Fruit fly (Drosophila melanogaster) S2 (cell line): ENCODE data around the gene Sgp.

Source experiments
- CG8478 ChIP-seq: fragments of >200 bp; optimal IDR thresholded peaks from 2 replicates; lab custom pipeline; 2018
- CTCF ChIP-seq, 2 experiments: fragments of >200 bp; optimal IDR thresholded peaks; 2 replicates each; lab custom pipeline; 2018

DNA sequence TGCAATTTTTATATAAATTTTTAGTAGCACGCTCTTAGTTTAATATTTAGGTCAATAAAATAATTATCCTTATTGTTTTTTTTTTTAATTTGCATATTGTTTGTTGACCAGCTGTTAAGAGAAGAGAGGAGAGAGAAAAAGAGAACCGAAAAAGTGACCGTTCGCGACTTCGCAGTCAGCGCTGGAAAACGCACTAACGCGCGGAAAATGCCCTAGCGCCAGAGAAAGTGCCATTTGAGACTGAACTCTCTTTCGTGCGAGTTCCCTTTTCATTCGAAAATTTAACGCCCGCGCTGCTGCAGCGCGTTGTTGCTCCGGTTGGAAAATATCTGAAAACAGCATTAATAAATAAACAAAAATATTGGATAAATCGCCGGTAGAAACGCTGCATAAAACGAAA lies 23.6 kb downstream of the Sgp start:
- TF ChIP-seq CTCF (optimal IDR thresholded peaks at IDR 0.05; lab: Kevin White, UChicago) = peak in 1 of 2 experiments; percentile 18
- no peak for TF ChIP-seq CG8478 (lab: Kevin White, UChicago)
